Worm (Caenorhabditis elegans) whole organism, late embryonic: ENCODE data around the gene unc-129.

Source experiments
- C08G9.2 ChIP-seq: sonication (generic microtip); optimal IDR thresholded peaks from 2 replicates; lab custom pipeline; 2016; ENCODE audit warnings: mild to moderate bottlenecking, missing genetic modification characterization, moderate library complexity, missing compliant biosample characterization
- C38D4.7 ChIP-seq: fragments of 200-800 bp; sonication (Bioruptor generic); optimal IDR thresholded peaks from 2 replicates; lab custom pipeline; 2018; ENCODE audit warnings: mild to moderate bottlenecking, missing genetic modification characterization, moderate library complexity, missing compliant biosample characterization
- K09A11.1 ChIP-seq: sonication (generic microtip); optimal IDR thresholded peaks from 2 replicates; lab custom pipeline; 2017; ENCODE audit warnings: antibody characterized with exemption, mild to moderate bottlenecking, missing genetic modification characterization, missing compliant biosample characterization; ENCODE audit not compliant: insufficient read depth
- ahr-1 ChIP-seq: sonication (generic microtip); optimal IDR thresholded peaks from 2 replicates; lab custom pipeline; 2016; ENCODE audit warnings: missing genetic modification characterization, missing compliant biosample characterization
- ama-1 ChIP-seq: fragments of 150-350 bp; optimal IDR thresholded peaks from 2 replicates; lab custom pipeline; 2014
- ceh-34 ChIP-seq: sonication (generic microtip); optimal IDR thresholded peaks from 2 replicates; lab custom pipeline; 2016; ENCODE audit warnings: mild to moderate bottlenecking, missing genetic modification characterization, missing compliant biosample characterization
- ceh-48 ChIP-seq: sonication (generic microtip); optimal IDR thresholded peaks from 2 replicates; lab custom pipeline; 2016; ENCODE audit warnings: missing genetic modification characterization, inconsistent platforms, missing compliant biosample characterization
- dmd-4 ChIP-seq: sonication (generic microtip); optimal IDR thresholded peaks from 2 replicates; lab custom pipeline; 2016; ENCODE audit warnings: borderline replicate concordance, missing genetic modification characterization, missing compliant biosample characterization
- dve-1 ChIP-seq: sonication (generic microtip); optimal IDR thresholded peaks from 2 replicates; lab custom pipeline; 2017; ENCODE audit warnings: antibody characterized with exemption, mild to moderate bottlenecking, missing genetic modification characterization, missing compliant biosample characterization
- ets-4 ChIP-seq: sonication (generic microtip); optimal IDR thresholded peaks from 2 replicates; lab custom pipeline; 2016; ENCODE audit warnings: missing genetic modification characterization, missing compliant biosample characterization
- eyg-1 ChIP-seq: sonication (generic microtip); optimal IDR thresholded peaks from 2 replicates; lab custom pipeline; 2016; ENCODE audit warnings: missing genotype, missing genetic modification characterization, missing compliant biosample characterization
- fkh-10 ChIP-seq: fragments of 150-350 bp; optimal IDR thresholded peaks from 2 replicates; lab custom pipeline; 2014; ENCODE audit warnings: missing biosample characterization, missing genetic modification reagents, missing genetic modification characterization
- hlh-13 ChIP-seq: fragments of 200-800 bp; sonication (Bioruptor generic); optimal IDR thresholded peaks from 2 replicates; lab custom pipeline; 2018; ENCODE audit warnings: mild to moderate bottlenecking, missing genetic modification characterization, missing compliant biosample characterization
- hlh-15 ChIP-seq: sonication (generic microtip); optimal IDR thresholded peaks from 2 replicates; lab custom pipeline; 2016; ENCODE audit warnings: missing genetic modification characterization, missing compliant biosample characterization
- hlh-30 ChIP-seq: sonication (generic microtip); optimal IDR thresholded peaks from 2 replicates; lab custom pipeline; 2017; ENCODE audit warnings: antibody characterized with exemption, missing genetic modification characterization, missing compliant biosample characterization; ENCODE audit not compliant: insufficient read depth
- madf-2 ChIP-seq: sonication (generic microtip); optimal IDR thresholded peaks from 2 replicates; lab custom pipeline; 2017; ENCODE audit warnings: missing genetic modification characterization, missing compliant biosample characterization
- mec-3 ChIP-seq: sonication (generic microtip); optimal IDR thresholded peaks from 2 replicates; lab custom pipeline; 2016; ENCODE audit warnings: borderline replicate concordance, missing genetic modification characterization, missing compliant biosample characterization
- nfya-1 ChIP-seq: sonication (generic microtip); optimal IDR thresholded peaks from 2 replicates; lab custom pipeline; 2017; ENCODE audit warnings: missing genetic modification characterization, mild to moderate bottlenecking, missing compliant biosample characterization, antibody characterized with exemption, moderate library complexity
- nhr-11 ChIP-seq: fragments of 150-350 bp; optimal IDR thresholded peaks from 2 replicates; lab custom pipeline; 2014; ENCODE audit warnings: missing biosample characterization, missing genetic modification characterization
- nhr-232 ChIP-seq: sonication (generic microtip); optimal IDR thresholded peaks from 2 replicates; lab custom pipeline; 2016; ENCODE audit warnings: missing genetic modification characterization, missing compliant biosample characterization
- pat-9 ChIP-seq: fragments of 200-800 bp; sonication (Bioruptor generic); optimal IDR thresholded peaks from 2 replicates; lab custom pipeline; 2018; ENCODE audit warnings: mild to moderate bottlenecking, missing genetic modification characterization, moderate library complexity, missing compliant biosample characterization
- pha-2 ChIP-seq: sonication (generic microtip); optimal IDR thresholded peaks from 2 replicates; lab custom pipeline; 2017; ENCODE audit warnings: mild to moderate bottlenecking, missing genetic modification characterization, missing compliant biosample characterization
- pha-4 ChIP-seq: fragments of 150-350 bp; optimal IDR thresholded peaks from 2 replicates; lab custom pipeline; 2018; ENCODE audit warnings: missing biosample characterization, missing genetic modification reagents, missing genetic modification characterization
- pqm-1 ChIP-seq: sonication (generic microtip); optimal IDR thresholded peaks from 2 replicates; lab custom pipeline; 2016; ENCODE audit warnings: missing genetic modification characterization, missing compliant biosample characterization
- ref-2 ChIP-seq: sonication (generic microtip); optimal IDR thresholded peaks from 2 replicates; lab custom pipeline; 2016; ENCODE audit warnings: missing genetic modification characterization, missing compliant biosample characterization
- rnt-1 ChIP-seq: sonication (generic microtip); optimal IDR thresholded peaks from 2 replicates; lab custom pipeline; 2016; ENCODE audit warnings: missing genetic modification characterization, missing compliant biosample characterization
- sox-2 ChIP-seq: fragments of 200-800 bp; sonication (Bioruptor generic); IDR thresholded peaks from 2 replicates; pipeline ENCODE4 v1.3.6; 2022; ENCODE audit warnings: missing genetic modification reagents, missing genetic modification characterization, missing compliant biosample characterization
- tbx-2 ChIP-seq: sonication (generic microtip); optimal IDR thresholded peaks from 2 replicates; lab custom pipeline; 2016; ENCODE audit warnings: missing genetic modification characterization, missing compliant biosample characterization
- ttx-3 ChIP-seq: sonication (generic microtip); optimal IDR thresholded peaks from 2 replicates; lab custom pipeline; 2016; ENCODE audit warnings: missing genetic modification reagents, missing genetic modification characterization, missing compliant biosample characterization
- unc-55 ChIP-seq: sonication (generic microtip); optimal IDR thresholded peaks from 2 replicates; lab custom pipeline; 2017; ENCODE audit warnings: missing biosample characterization, missing genetic modification reagents, missing genetic modification characterization
- unc-86 ChIP-seq: sonication (generic microtip); optimal IDR thresholded peaks from 2 replicates; lab custom pipeline; 2016; ENCODE audit warnings: missing genetic modification characterization, missing compliant biosample characterization
- zip-5 ChIP-seq: sonication (generic microtip); optimal IDR thresholded peaks from 2 replicates; lab custom pipeline; 2016; ENCODE audit warnings: missing genetic modification characterization, missing compliant biosample characterization
- ztf-16 ChIP-seq: sonication (generic microtip); optimal IDR thresholded peaks from 2 replicates; lab custom pipeline; 2017; ENCODE audit warnings: missing genetic modification characterization, missing compliant biosample characterization

unc-129 gene

DNA sequence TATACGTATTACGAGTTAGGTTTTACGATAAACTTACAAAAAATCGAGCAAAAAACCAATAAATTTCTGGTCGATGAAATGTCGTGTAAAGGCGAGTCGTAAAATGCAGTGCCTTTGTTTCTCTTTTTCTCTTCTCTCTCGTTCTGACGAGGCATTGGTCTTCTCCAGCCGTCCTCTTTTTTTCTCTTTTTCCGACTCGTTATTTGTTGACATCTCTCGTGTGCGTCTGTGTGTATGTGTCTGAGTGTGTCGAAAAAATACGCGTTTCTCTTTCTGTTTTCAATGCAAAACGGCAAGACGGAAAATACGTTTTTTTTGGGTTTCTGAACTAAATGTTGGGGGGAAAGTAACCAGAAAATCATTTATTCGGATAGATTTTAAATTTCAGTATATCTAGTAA, 27.3 kb upstream of the unc-129 start, which contains the start of gene C53D6.6:
TSS of gene C53D6.6 (minus strand) at position 118 of the 400 bp plus-strand sequence.
- TF ChIP-seq tbx-2 (tag; lab: Kevin White, UChicago) (peak; percentile 39), C38D4.7 (GFP tag; lab: Kevin White, UChicago) (no peak), pha-2 (tag; lab: Kevin White, UChicago) (no peak), ceh-48 (no peak), ref-2 (tag; lab: Kevin White, UChicago) (no peak), nfya-1 (tag; lab: Kevin White, UChicago) (peak; percentile 38), dmd-4 (no peak), nhr-11 (tag; lab: Kevin White, UChicago) (no peak), rnt-1 (tag; lab: Kevin White, UChicago) (no peak), pha-4 (tag; lab: Kevin White, UChicago) (no peak), pat-9 (tag; lab: Kevin White, UChicago) (no peak), unc-55 (GFP tag; lab: Kevin White, UChicago) (peak; percentile 46), ttx-3 (tag; lab: Kevin White, UChicago) (no peak), fkh-10 (GFP tag; lab: Kevin White, UChicago) (no peak), C08G9.2 (tag; lab: Kevin White, UChicago) (no peak)

DNA sequence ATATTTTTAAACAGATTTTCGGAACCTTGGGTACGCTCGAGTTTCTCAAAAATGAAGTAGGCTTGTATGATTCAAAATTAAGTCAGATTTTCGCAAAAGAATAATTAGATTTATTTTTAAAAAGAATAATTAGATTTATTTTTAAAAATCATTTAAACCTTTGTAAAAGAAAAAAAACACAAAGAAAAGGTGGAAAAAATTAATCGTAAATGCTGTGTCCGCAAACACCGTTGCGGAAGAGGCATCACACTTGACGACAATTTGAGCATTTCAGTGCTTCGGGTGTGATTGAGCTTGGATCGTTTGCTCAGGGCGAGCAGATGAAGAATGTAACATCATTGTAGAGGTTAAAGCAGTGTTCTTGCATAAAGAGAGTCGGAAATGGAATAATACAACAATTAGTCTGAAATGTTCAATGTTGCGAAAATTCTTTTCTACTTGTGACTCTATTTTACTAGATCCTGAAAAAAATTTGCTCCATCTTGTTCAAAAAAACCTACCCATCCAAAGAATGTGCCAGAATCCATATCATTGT, 16.1 kb upstream of the unc-129 start:
- TF ChIP-seq mec-3 (tag; lab: Kevin White, UChicago): no peak
- TF ChIP-seq hlh-15 (tag; lab: Kevin White, UChicago): no peak
- no peak for TF ChIP-seq zip-5 (tag; lab: Kevin White, UChicago)

- no peak for TF ChIP-seq unc-86 (tag; lab: Kevin White, UChicago)
- no peak for TF ChIP-seq ets-4
- TF ChIP-seq pha-2 (tag; lab: Kevin White, UChicago): no peak
- TF ChIP-seq pha-4 (tag; lab: Kevin White, UChicago): no peak
- TF ChIP-seq C08G9.2 (tag; lab: Kevin White, UChicago): no peak
- no peak for TF ChIP-seq nhr-232
- no peak for TF ChIP-seq dve-1
- TF ChIP-seq hlh-13 (GFP tag; lab: Kevin White, UChicago): no peak
Measured at ce11 chrIV:9020840-9021239, 15.6 kb upstream of the unc-129 start, which contains the start of gene C53D6.4. C53D6.4 (minus strand) TSS chrIV:9020940.

DNA sequence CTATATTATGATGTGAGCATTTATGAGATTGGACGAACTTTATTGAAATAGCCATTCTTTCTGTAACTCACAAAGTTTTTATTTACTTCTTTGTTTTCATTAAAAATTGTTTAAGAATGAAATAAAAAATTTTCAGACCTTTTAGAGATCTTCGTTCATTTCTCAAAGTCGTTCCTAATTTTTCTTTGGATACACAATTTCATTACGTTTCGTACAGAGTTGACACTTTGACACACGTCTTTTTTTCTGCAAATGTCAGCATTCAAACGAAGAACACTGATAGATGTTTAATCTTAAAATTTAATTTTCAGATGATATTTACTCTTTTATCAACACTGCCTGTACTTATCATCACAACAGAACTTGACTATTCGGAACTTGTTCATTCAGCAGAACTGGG, 11.3 kb upstream of the unc-129 start, which contains the start of gene acc-2:
TSS of gene acc-2 (plus strand) at position 301 of the 400 bp plus-strand sequence.
- TF ChIP-seq sox-2 (GFP tag; lab: Robert Waterston, UW): no peak
- TF ChIP-seq ref-2 (tag; lab: Kevin White, UChicago): no peak
- no peak for TF ChIP-seq dmd-4
- no peak for TF ChIP-seq rnt-1 (tag; lab: Kevin White, UChicago)
- TF ChIP-seq ahr-1 (tag; lab: Kevin White, UChicago): no peak

DNA sequence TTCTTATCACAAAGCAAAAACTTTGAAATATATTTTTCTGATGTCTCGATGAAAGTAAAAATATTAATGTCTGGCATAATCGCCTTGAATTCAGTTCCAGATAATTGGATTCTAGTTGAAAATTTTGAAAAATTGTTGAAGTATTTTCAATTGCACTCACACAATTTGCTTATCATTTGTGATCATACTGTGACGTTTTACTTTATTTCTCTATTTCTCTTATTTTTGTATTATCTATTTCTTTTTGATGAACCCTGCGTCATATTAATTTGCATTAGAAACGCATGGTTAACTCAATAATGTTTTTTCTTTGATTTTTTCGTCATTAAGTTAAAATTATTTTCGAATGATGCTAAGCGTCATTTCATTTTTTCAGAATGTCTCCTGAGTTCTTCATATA, 5.0 kb upstream of the unc-129 start, which contains the start of gene C53D6.11:
TSS of gene C53D6.11 (plus strand) at position 328 of the 400 bp plus-strand sequence.
- TF ChIP-seq nhr-11 (tag; lab: Kevin White, UChicago) (no peak), dmd-4 (no peak), ets-4 (no peak), pqm-1 (tag; lab: Kevin White, UChicago) (no peak), eyg-1 (tag; lab: Kevin White, UChicago) (no peak), madf-2 (tag; lab: Kevin White, UChicago) (no peak), hlh-13 (GFP tag; lab: Kevin White, UChicago) (no peak), unc-86 (tag; lab: Kevin White, UChicago) (no peak), ceh-34 (tag; lab: Kevin White, UChicago) (no peak), K09A11.1 (tag; lab: Kevin White, UChicago) (no peak), fkh-10 (GFP tag; lab: Kevin White, UChicago) (no peak), ztf-16 (tag; lab: Kevin White, UChicago) (no peak), ttx-3 (tag; lab: Kevin White, UChicago) (no peak), hlh-30 (tag; lab: Kevin White, UChicago) (no peak), ama-1 (no peak)
